Worm (Caenorhabditis elegans) whole organism, L4 larva: ENCODE results near the gene rbm-39.

Experiments used
- D1046.2 ChIP-seq: fragments of 200-800 bp; sonication (Bioruptor generic); IDR thresholded peaks from 2 replicates; pipeline ENCODE4 v1.3.6; 2022; ENCODE audit warnings: missing genetic modification characterization, missing compliant biosample characterization
- F10B5.3 ChIP-seq: sonication (generic microtip); optimal IDR thresholded peaks from 2 replicates; lab custom pipeline; 2016; ENCODE audit warnings: mild to moderate bottlenecking, missing genetic modification characterization, missing compliant biosample characterization
- F44E2.7 ChIP-seq: fragments of 200-800 bp; sonication (Bioruptor generic); IDR thresholded peaks from 2 replicates; pipeline ENCODE4 v2.1.2; 2022; ENCODE audit warnings: missing genetic modification characterization, missing compliant biosample characterization
- R02D3.7 ChIP-seq: fragments of 150-350 bp; sonication (generic microtip); optimal IDR thresholded peaks from 3 replicates; lab custom pipeline; 2014; ENCODE audit warnings: missing biosample characterization, missing genetic modification characterization
- T20F7.1 ChIP-seq: fragments of 200-800 bp; sonication (Bioruptor generic); optimal IDR thresholded peaks from 2 replicates; lab custom pipeline; 2018; ENCODE audit warnings: mild to moderate bottlenecking, missing genetic modification characterization, missing compliant biosample characterization
- T26A8.4 ChIP-seq: fragments of 200-800 bp; sonication (Bioruptor generic); IDR thresholded peaks from 2 replicates; pipeline ENCODE4 v1.3.6; 2022; ENCODE audit warnings: missing genetic modification characterization, missing compliant biosample characterization
- Y105C5A.15 ChIP-seq: fragments of 200-800 bp; sonication (Bioruptor generic); IDR thresholded peaks from 2 replicates; pipeline ENCODE4 v1.3.6; 2022; ENCODE audit warnings: missing genetic modification characterization, missing compliant biosample characterization
- Y48G9A.11 ChIP-seq: fragments of 200-800 bp; sonication (Bioruptor generic); IDR thresholded peaks from 2 replicates; pipeline ENCODE4 v1.3.6; 2022; ENCODE audit warnings: missing genetic modification reagents, missing genetic modification characterization, missing compliant biosample characterization
- Y5F2A.4 ChIP-seq: fragments of 200-800 bp; sonication (Bioruptor generic); optimal IDR thresholded peaks from 2 replicates; lab custom pipeline; 2018; ENCODE audit warnings: mild to moderate bottlenecking, missing genetic modification characterization, missing compliant biosample characterization
- ZK337.2 ChIP-seq: fragments of 200-800 bp; sonication (Bioruptor generic); IDR thresholded peaks from 2 replicates; pipeline ENCODE4 v1.3.6; 2022; ENCODE audit warnings: missing genetic modification reagents, missing genetic modification characterization, missing compliant biosample characterization
- ZK546.5 ChIP-seq, 2 experiments: sonication (generic microtip); optimal IDR thresholded peaks; 2 replicates each; lab custom pipeline; 2017; ENCODE audit warnings: missing biosample characterization in 2 of 2, missing genetic modification characterization in 2 of 2
- aly-2 ChIP-seq: sonication (generic microtip); optimal IDR thresholded peaks from 2 replicates; lab custom pipeline; 2018; ENCODE audit warnings: missing biosample characterization, missing genetic modification characterization
- ama-1 ChIP-seq: fragments of 150-350 bp; optimal IDR thresholded peaks from 2 replicates; lab custom pipeline; 2014; ENCODE audit warnings: inconsistent platforms, mixed read lengths
- ceh-82 ChIP-seq: sonication (generic microtip); optimal IDR thresholded peaks from 2 replicates; lab custom pipeline; 2017; ENCODE audit warnings: missing biosample characterization, missing genetic modification characterization
- ctbp-1 ChIP-seq: fragments of 200-800 bp; sonication (Bioruptor generic); IDR thresholded peaks from 2 replicates; pipeline ENCODE4 v1.3.6; 2022; ENCODE audit warnings: missing genetic modification reagents, missing genetic modification characterization, missing compliant biosample characterization
- daf-12 ChIP-seq: fragments of 150-350 bp; optimal IDR thresholded peaks from 2 replicates; lab custom pipeline; 2014; ENCODE audit warnings: missing biosample characterization, missing genetic modification reagents, missing genetic modification characterization
- daf-16 ChIP-seq, 3 experiments: sonication (generic microtip); optimal IDR thresholded peaks; 2 replicates each; lab custom pipeline; 2016 to 2017; ENCODE audit warnings: missing genetic modification characterization in 3 of 3, missing genetic modification reagents in 3 of 3, mild to moderate bottlenecking in 2 of 3, missing compliant biosample characterization in 2 of 3, missing biosample characterization in 1 of 3, moderate library complexity in 1 of 3
- daf-19 ChIP-seq: fragments of 200-800 bp; sonication (Bioruptor generic); conservative IDR thresholded peaks from 2 replicates; pipeline ENCODE4 v1.3.6; 2022; ENCODE audit warnings: missing genetic modification characterization, missing compliant biosample characterization
- daf-8 ChIP-seq: fragments of 200-800 bp; sonication (Bioruptor generic); IDR thresholded peaks from 2 replicates; pipeline ENCODE4 v1.3.6; 2022; ENCODE audit warnings: missing genetic modification characterization, missing compliant biosample characterization
- dmd-9 ChIP-seq: fragments of 200-800 bp; sonication (Bioruptor generic); IDR thresholded peaks from 2 replicates; pipeline ENCODE4 v1.3.6; 2022; ENCODE audit warnings: missing genetic modification reagents, missing genetic modification characterization, missing compliant biosample characterization
- duxl-1 ChIP-seq: sonication (generic microtip); optimal IDR thresholded peaks from 2 replicates; lab custom pipeline; 2016; ENCODE audit warnings: mild to moderate bottlenecking, missing genetic modification characterization, moderate library complexity, missing compliant biosample characterization; ENCODE audit not compliant: poor library complexity
- egl-43 ChIP-seq: fragments of 200-800 bp; sonication (Bioruptor generic); IDR thresholded peaks from 2 replicates; pipeline ENCODE4 v1.3.6; 2022; ENCODE audit warnings: missing genetic modification reagents, missing genetic modification characterization, missing compliant biosample characterization
- fkh-10 ChIP-seq: fragments of 150-350 bp; optimal IDR thresholded peaks from 2 replicates; lab custom pipeline; 2014; ENCODE audit warnings: missing biosample characterization, missing genetic modification reagents, missing genetic modification characterization
- fos-1 ChIP-seq: fragments of 150-350 bp; optimal IDR thresholded peaks from 2 replicates; lab custom pipeline; 2014; ENCODE audit warnings: missing biosample characterization, missing genetic modification characterization
- hif-1 ChIP-seq, 2 experiments: sonication (generic microtip); optimal IDR thresholded peaks; 2 replicates each; lab custom pipeline; 2016 to 2017; ENCODE audit warnings: missing compliant biosample characterization in 2 of 2, missing genetic modification characterization in 2 of 2, missing genetic modification reagents in 2 of 2, missing genotype in 2 of 2, mild to moderate bottlenecking in 1 of 2
- jun-1 ChIP-seq: fragments of 150-350 bp; optimal IDR thresholded peaks from 2 replicates; lab custom pipeline; 2014; ENCODE audit warnings: missing biosample characterization, missing genetic modification reagents, missing genetic modification characterization
- lin-1 ChIP-seq: fragments of 200-800 bp; sonication (Bioruptor generic); IDR thresholded peaks from 2 replicates; pipeline ENCODE4 v1.3.6; 2022; ENCODE audit warnings: missing genetic modification reagents, missing genetic modification characterization, missing compliant biosample characterization
- lin-13 ChIP-seq: fragments of 150-350 bp; optimal IDR thresholded peaks from 2 replicates; lab custom pipeline; 2014; ENCODE audit warnings: missing biosample characterization, missing genetic modification reagents, missing genetic modification characterization
- lin-29 ChIP-seq: fragments of 200-800 bp; sonication (Bioruptor generic); IDR thresholded peaks from 2 replicates; pipeline ENCODE4 v1.3.6; 2022; ENCODE audit warnings: missing genetic modification reagents, missing genetic modification characterization, missing compliant biosample characterization
- lin-39 ChIP-seq: fragments of 150-350 bp; optimal IDR thresholded peaks from 2 replicates; lab custom pipeline; 2014; ENCODE audit warnings: missing biosample characterization, missing genetic modification reagents, missing genetic modification characterization
- lir-3 ChIP-seq: sonication (generic microtip); optimal IDR thresholded peaks from 2 replicates; lab custom pipeline; 2016; ENCODE audit warnings: mild to moderate bottlenecking, missing genetic modification characterization, missing compliant biosample characterization
- madf-5 ChIP-seq, 2 experiments: fragments of 200-800 bp; sonication (Bioruptor generic); IDR thresholded peaks; 2 replicates each; pipeline ENCODE4 v1.3.6; 2022; ENCODE audit warnings: missing compliant biosample characterization in 2 of 2, missing genetic modification characterization in 2 of 2
- madf-9 ChIP-seq: fragments of 200-800 bp; sonication (Bioruptor generic); conservative IDR thresholded peaks from 2 replicates; pipeline ENCODE4 v1.3.6; 2022; ENCODE audit warnings: missing genetic modification reagents, missing genetic modification characterization, missing compliant biosample characterization
- mdl-1 ChIP-seq, 2 experiments: fragments of 150-350 bp in 1 of 2; sonication (generic microtip) in 1 of 2; optimal IDR thresholded peaks; 2 replicates each; lab custom pipeline; 2014 to 2017; ENCODE audit warnings: missing biosample characterization in 2 of 2, missing genetic modification characterization in 2 of 2
- mdt-29 ChIP-seq: fragments of 200-800 bp; sonication (Bioruptor generic); IDR thresholded peaks from 2 replicates; pipeline ENCODE4 v1.3.6; 2022; ENCODE audit warnings: missing genetic modification reagents, missing genetic modification characterization, missing compliant biosample characterization
- mep-1 ChIP-seq: fragments of 150-350 bp; sonication (generic microtip); optimal IDR thresholded peaks from 3 replicates; lab custom pipeline; 2014; ENCODE audit warnings: missing biosample characterization, missing genetic modification characterization
- mes-2 ChIP-seq: sonication (generic microtip); optimal IDR thresholded peaks from 2 replicates; lab custom pipeline; 2016; ENCODE audit warnings: missing genotype, mild to moderate bottlenecking, missing genetic modification characterization, missing compliant biosample characterization; ENCODE audit not compliant: poor library complexity, severe bottlenecking
- nhr-10 ChIP-seq: fragments of 150-350 bp; optimal IDR thresholded peaks from 2 replicates; lab custom pipeline; 2014; ENCODE audit warnings: missing biosample characterization, missing genetic modification characterization
- nhr-102 ChIP-seq: sonication (generic microtip); optimal IDR thresholded peaks from 2 replicates; lab custom pipeline; 2016; ENCODE audit warnings: mild to moderate bottlenecking, missing genetic modification characterization, moderate library complexity, missing compliant biosample characterization
- nhr-11 ChIP-seq: fragments of 150-350 bp; optimal IDR thresholded peaks from 2 replicates; lab custom pipeline; 2014; ENCODE audit warnings: missing biosample characterization, missing genetic modification characterization
- nhr-237 ChIP-seq: sonication (generic microtip); optimal IDR thresholded peaks from 2 replicates; lab custom pipeline; 2017; ENCODE audit warnings: missing biosample characterization, missing genetic modification characterization
- nhr-42 ChIP-seq: fragments of 200-800 bp; sonication (Bioruptor generic); IDR thresholded peaks from 2 replicates; pipeline ENCODE4 v1.3.6; 2022; ENCODE audit warnings: missing genetic modification characterization, missing compliant biosample characterization
- nhr-48 ChIP-seq: sonication (generic microtip); optimal IDR thresholded peaks from 2 replicates; lab custom pipeline; 2016; ENCODE audit warnings: mild to moderate bottlenecking, missing genetic modification characterization, missing compliant biosample characterization
- nhr-6 ChIP-seq: fragments of 150-350 bp; optimal IDR thresholded peaks from 2 replicates; lab custom pipeline; 2014; ENCODE audit warnings: missing biosample characterization, missing genetic modification characterization
- nhr-77 ChIP-seq: fragments of 150-350 bp; optimal IDR thresholded peaks from 2 replicates; lab custom pipeline; 2014; ENCODE audit warnings: missing biosample characterization, missing genetic modification characterization
- sdz-12 ChIP-seq: fragments of 200-800 bp; sonication (Bioruptor generic); optimal IDR thresholded peaks from 2 replicates; lab custom pipeline; 2018; ENCODE audit warnings: mild to moderate bottlenecking, missing genetic modification characterization, missing compliant biosample characterization
- spr-1 ChIP-seq: sonication (generic microtip); optimal IDR thresholded peaks from 2 replicates; lab custom pipeline; 2016; ENCODE audit warnings: mild to moderate bottlenecking, missing genetic modification characterization, missing compliant biosample characterization
- spr-3 ChIP-seq: fragments of 200-800 bp; sonication (Bioruptor generic); optimal IDR thresholded peaks from 2 replicates; lab custom pipeline; 2018; ENCODE audit warnings: mild to moderate bottlenecking, missing genetic modification characterization, missing compliant biosample characterization
- tag-97 ChIP-seq: fragments of 200-800 bp; sonication (Bioruptor generic); IDR thresholded peaks from 2 replicates; pipeline ENCODE4 v1.3.6; 2022; ENCODE audit warnings: missing genetic modification characterization, missing compliant biosample characterization
- unc-39 ChIP-seq: sonication (generic microtip); optimal IDR thresholded peaks from 2 replicates; lab custom pipeline; 2017; ENCODE audit warnings: missing biosample characterization, missing genetic modification characterization
- zfp-3 ChIP-seq: fragments of 200-800 bp; sonication (Bioruptor generic); conservative IDR thresholded peaks from 2 replicates; pipeline ENCODE4 v1.3.6; 2022; ENCODE audit warnings: missing genetic modification reagents, missing genetic modification characterization, missing compliant biosample characterization
- zip-2 ChIP-seq: fragments of 150-350 bp; optimal IDR thresholded peaks from 2 replicates; lab custom pipeline; 2014; ENCODE audit warnings: missing biosample characterization, missing genetic modification characterization

rbm-39 gene

DNA sequence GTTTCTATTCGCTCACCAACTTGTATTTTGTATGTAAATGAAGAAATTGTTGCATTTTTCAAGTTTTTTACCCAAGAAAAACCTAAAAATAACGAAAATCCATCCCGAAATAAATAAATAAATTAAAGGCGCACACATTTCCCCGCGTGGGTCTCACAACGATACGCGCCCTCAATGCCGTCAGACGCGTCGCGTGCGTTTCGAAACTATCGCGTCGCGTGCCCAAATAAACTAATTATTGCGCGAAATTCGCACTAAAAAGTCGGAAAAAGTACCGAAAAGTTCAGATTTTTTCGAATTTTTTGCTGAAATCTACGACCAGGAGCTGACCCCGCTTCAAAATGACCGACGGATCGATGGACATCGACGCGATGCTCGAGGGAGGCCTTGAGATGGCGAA, at the start of gene rbm-39 (continued):
- TF ChIP-seq egl-43 (no peak), madf-5 (GFP tag; IDR thresholded peaks at IDR 0.05; lab: Robert Waterston, UW) (no peak), Y105C5A.15 (0 out of 2 replicates have a peak, but pooled peaks have one; percentile 39), nhr-77 (tag; lab: Kevin White, UChicago) (peak; percentile 48), hif-1 (tag; optimal IDR thresholded peaks at IDR 0.05; lab: Kevin White, UChicago) (peak in 1 of 2 experiments; percentile 95), duxl-1 (no peak), tag-97 (no peak), zfp-3 (peak; percentile 76; the same call in 1 of the 2 replicates), nhr-42 (GFP tag; lab: Robert Waterston, UW) (no peak), madf-9 (GFP tag; lab: Robert Waterston, UW) (no peak), fkh-10 (GFP tag; lab: Kevin White, UChicago) (no peak), daf-12 (tag; lab: Kevin White, UChicago) (no peak), ama-1 (lab: Kevin White, UChicago) (peak; percentile 90), R02D3.7 (no peak), spr-1 (tag; lab: Kevin White, UChicago) (no peak), lin-29 (GFP tag; lab: Robert Waterston, UW) (no peak), F44E2.7 (GFP tag; lab: Robert Waterston, UW) (no peak), ZK337.2 (GFP tag; lab: Robert Waterston, UW) (0 out of 2 replicates have a peak, but pooled peaks have one; percentile 29), jun-1 (tag; lab: Kevin White, UChicago) (no peak), lin-1 (GFP tag; lab: Robert Waterston, UW) (no peak), dmd-9 (GFP tag; lab: Robert Waterston, UW) (no peak), daf-16 (GFP tag; optimal IDR thresholded peaks at IDR 0.05; lab: Kevin White, UChicago) (peak; percentile 21 to 53), daf-16 (tag; optimal IDR thresholded peaks at IDR 0.05; lab: Kevin White, UChicago) (peak; percentile 55), mes-2 (tag; lab: Kevin White, UChicago) (peak; percentile 94), lir-3 (tag; lab: Kevin White, UChicago) (no peak), fos-1 (tag; lab: Kevin White, UChicago) (no peak), Y5F2A.4 (no peak), nhr-10 (tag; lab: Kevin White, UChicago) (no peak), sdz-12 (GFP tag; lab: Kevin White, UChicago) (no peak), daf-19 (GFP tag; lab: Robert Waterston, UW) (0 out of 2 replicates have a peak, but pooled peaks have one; percentile 39), nhr-48 (tag; lab: Kevin White, UChicago) (no peak), nhr-237 (tag; lab: Kevin White, UChicago) (no peak), lin-13 (peak; percentile 81), F10B5.3 (tag; lab: Kevin White, UChicago) (peak; percentile 4), ceh-82 (tag; lab: Kevin White, UChicago) (no peak), unc-39 (tag; lab: Kevin White, UChicago) (no peak), nhr-11 (tag; lab: Kevin White, UChicago) (peak; percentile 55), nhr-102 (tag; lab: Kevin White, UChicago) (peak; percentile 53), mdl-1 (tag; optimal IDR thresholded peaks at IDR 0.05; lab: Kevin White, UChicago) (peak in 1 of 2 experiments; percentile 76), mdt-29 (GFP tag; lab: Robert Waterston, UW) (no peak), lin-39 (tag; lab: Kevin White, UChicago) (no peak), mep-1 (tag; lab: Kevin White, UChicago) (peak; percentile 90), T26A8.4 (GFP tag; lab: Robert Waterston, UW) (peak; percentile 63), Y48G9A.11 (GFP tag; lab: Robert Waterston, UW) (no peak), aly-2 (no peak), spr-3 (GFP tag; lab: Kevin White, UChicago) (peak; percentile 68), zip-2 (no peak), nhr-6 (peak; percentile 77), daf-8 (GFP tag; lab: Robert Waterston, UW) (no peak), T20F7.1 (GFP tag; lab: Kevin White, UChicago) (no peak), D1046.2 (GFP tag; lab: Robert Waterston, UW) (no peak), ctbp-1 (no peak), ZK546.5 (tag; optimal IDR thresholded peaks at IDR 0.05; lab: Kevin White, UChicago) (peak in 1 of 2 experiments; percentile 21)
